Fruit fly (Drosophila melanogaster) whole organism, prepupa: ENCODE data around the gene Ythdc1.

ENCODE experiments used
- CG10631 ChIP-seq: fragments of 200-800 bp; sonication (Bioruptor generic); optimal IDR thresholded peaks from 2 replicates; lab custom pipeline; 2016; ENCODE audit warnings: missing biosample characterization, missing genetic modification characterization
- CG10669 ChIP-seq: fragments of 200-800 bp; sonication (Bioruptor generic); optimal IDR thresholded peaks from 3 replicates; lab custom pipeline; 2018; ENCODE audit warnings: missing biosample characterization, mild to moderate bottlenecking, missing genetic modification characterization, moderate library complexity
- CG11902 ChIP-seq: fragments of 200-800 bp; sonication (Bioruptor generic); optimal IDR thresholded peaks from 3 replicates; lab custom pipeline; 2016; ENCODE audit warnings: missing biosample characterization, missing genetic modification characterization
- CG1621 ChIP-seq: fragments of 200-800 bp; sonication (Bioruptor generic); optimal IDR thresholded peaks from 3 replicates; lab custom pipeline; 2018; ENCODE audit warnings: missing biosample characterization, mild to moderate bottlenecking, missing genetic modification characterization
- CG16779 ChIP-seq: fragments of 200-800 bp; sonication (Bioruptor generic); optimal IDR thresholded peaks from 3 replicates; lab custom pipeline; 2017; ENCODE audit warnings: missing biosample characterization, mild to moderate bottlenecking, missing genetic modification characterization
- CG3032 ChIP-seq: fragments of 200-800 bp; optimal IDR thresholded peaks from 2 replicates; lab custom pipeline; 2019; ENCODE audit warnings: missing biosample characterization, mild to moderate bottlenecking, missing genetic modification characterization, moderate library complexity
- CG31627 ChIP-seq: fragments of 200-800 bp; sonication (Bioruptor generic); optimal IDR thresholded peaks from 3 replicates; lab custom pipeline; 2016; ENCODE audit warnings: missing biosample characterization, missing genetic modification characterization
- CG32006 ChIP-seq: fragments of 200-800 bp; sonication (Bioruptor generic); optimal IDR thresholded peaks from 3 replicates; lab custom pipeline; 2017; ENCODE audit warnings: missing biosample characterization, mild to moderate bottlenecking, missing genetic modification characterization
- CG34406 ChIP-seq: fragments of 200-800 bp; sonication (Bioruptor generic); optimal IDR thresholded peaks from 3 replicates; lab custom pipeline; 2016; ENCODE audit warnings: missing biosample characterization, missing genetic modification characterization
- CG3919 ChIP-seq: fragments of 200-800 bp; sonication (Bioruptor generic); optimal IDR thresholded peaks from 3 replicates; lab custom pipeline; 2016; ENCODE audit warnings: missing biosample characterization, missing genetic modification characterization
- CG4318 ChIP-seq: fragments of 200-800 bp; sonication (Bioruptor generic); optimal IDR thresholded peaks from 3 replicates; lab custom pipeline; 2017; ENCODE audit warnings: missing biosample characterization, mild to moderate bottlenecking, missing genetic modification characterization
- CG6276 ChIP-seq: fragments of 200-800 bp; sonication (Bioruptor generic); optimal IDR thresholded peaks from 2 replicates; lab custom pipeline; 2017; ENCODE audit warnings: missing biosample characterization, mild to moderate bottlenecking, missing genetic modification characterization
- CG6792 ChIP-seq: fragments of 200-800 bp; sonication (Bioruptor generic); optimal IDR thresholded peaks from 3 replicates; lab custom pipeline; 2016; ENCODE audit warnings: missing biosample characterization, missing genetic modification characterization
- CG6808 ChIP-seq: fragments of 200-800 bp; sonication (Bioruptor generic); optimal IDR thresholded peaks from 3 replicates; lab custom pipeline; 2017; ENCODE audit warnings: missing biosample characterization, missing genetic modification characterization, mild to moderate bottlenecking, moderate library complexity, missing genetic modification reagents
- CG6854 ChIP-seq: fragments of 200-800 bp; sonication (Bioruptor generic); optimal IDR thresholded peaks from 2 replicates; lab custom pipeline; 2017; ENCODE audit warnings: missing biosample characterization, mild to moderate bottlenecking, missing genetic modification characterization
- CG8119 ChIP-seq: fragments of 200-800 bp; sonication (Bioruptor generic); IDR thresholded peaks from 3 replicates; pipeline ENCODE4 v1.3.6; 2022; ENCODE audit warnings: missing biosample characterization, missing genetic modification characterization
- CG9139 ChIP-seq: fragments of 200-800 bp; sonication (Bioruptor generic); optimal IDR thresholded peaks from 3 replicates; lab custom pipeline; 2017; ENCODE audit warnings: missing biosample characterization, mild to moderate bottlenecking, missing genetic modification characterization
- Eip75B ChIP-seq: fragments of 200-800 bp; sonication (Bioruptor generic); optimal IDR thresholded peaks from 3 replicates; lab custom pipeline; 2016; ENCODE audit warnings: missing biosample characterization, missing genetic modification characterization
- Eip78C ChIP-seq: fragments of 200-800 bp; sonication (Bioruptor generic); peaks from one replicate; lab custom pipeline; 2016; ENCODE audit warnings: missing biosample characterization, missing genetic modification characterization
- Ets21C ChIP-seq: fragments of 200-800 bp; sonication (Bioruptor generic); optimal IDR thresholded peaks from 3 replicates; lab custom pipeline; 2016; ENCODE audit warnings: missing biosample characterization, missing genetic modification characterization
- Ets96B ChIP-seq: fragments of 200-800 bp; optimal IDR thresholded peaks from 2 replicates; lab custom pipeline; 2019; ENCODE audit warnings: missing biosample characterization, mild to moderate bottlenecking, missing genetic modification characterization, moderate library complexity
- Hr38 ChIP-seq: sonication (Bioruptor generic); optimal IDR thresholded peaks from 2 replicates; lab custom pipeline; 2016; ENCODE audit warnings: missing biosample characterization, missing genetic modification characterization
- Hr39 ChIP-seq: fragments of 200-800 bp; sonication (Bioruptor generic); optimal IDR thresholded peaks from 2 replicates; lab custom pipeline; 2016; ENCODE audit warnings: missing biosample characterization, missing genetic modification characterization
- Hr4 ChIP-seq: fragments of 200-800 bp; sonication (Bioruptor generic); optimal IDR thresholded peaks from 3 replicates; lab custom pipeline; 2016; ENCODE audit warnings: missing biosample characterization, missing genetic modification characterization
- Met ChIP-seq: fragments of 200-800 bp; sonication (Bioruptor generic); optimal IDR thresholded peaks from 3 replicates; lab custom pipeline; 2016; ENCODE audit warnings: missing biosample characterization, missing genetic modification characterization
- OdsH ChIP-seq: fragments of 200-800 bp; sonication (Bioruptor generic); optimal IDR thresholded peaks from 3 replicates; lab custom pipeline; 2016; ENCODE audit warnings: missing biosample characterization, missing genetic modification characterization
- Smox ChIP-seq: fragments of 200-800 bp; sonication (Bioruptor generic); optimal IDR thresholded peaks from 3 replicates; lab custom pipeline; 2016; ENCODE audit warnings: missing biosample characterization, missing genetic modification characterization
- Sox102F ChIP-seq: fragments of 200-800 bp; sonication (Bioruptor generic); optimal IDR thresholded peaks from 2 replicates; lab custom pipeline; 2016; ENCODE audit warnings: missing biosample characterization, mild to moderate bottlenecking, missing genetic modification characterization
- Sox14 ChIP-seq: fragments of 200-800 bp; sonication (Bioruptor generic); optimal IDR thresholded peaks from 3 replicates; lab custom pipeline; 2016; ENCODE audit warnings: missing biosample characterization, missing genetic modification characterization
- Sox15 ChIP-seq: fragments of 200-800 bp; sonication (Bioruptor generic); optimal IDR thresholded peaks from 3 replicates; lab custom pipeline; 2016; ENCODE audit warnings: missing biosample characterization, missing genetic modification characterization
- achi ChIP-seq: fragments of 200-800 bp; sonication (Bioruptor generic); optimal IDR thresholded peaks from 3 replicates; lab custom pipeline; 2016; ENCODE audit warnings: missing biosample characterization, missing genetic modification characterization
- acj6 ChIP-seq: fragments of 200-800 bp; sonication (Bioruptor generic); optimal IDR thresholded peaks from 3 replicates; lab custom pipeline; 2016; ENCODE audit warnings: missing biosample characterization, missing genetic modification characterization
- dac ChIP-seq: fragments of 200-800 bp; sonication (Bioruptor generic); optimal IDR thresholded peaks from 2 replicates; lab custom pipeline; 2017; ENCODE audit warnings: missing biosample characterization, mild to moderate bottlenecking, missing genetic modification characterization
- dsx ChIP-seq: fragments of 200-800 bp; optimal IDR thresholded peaks from 3 replicates; lab custom pipeline; 2019; ENCODE audit warnings: missing biosample characterization, mild to moderate bottlenecking, missing genetic modification characterization, moderate library complexity; ENCODE audit not compliant: poor library complexity, severe bottlenecking
- eg ChIP-seq: fragments of 200-800 bp; sonication (Bioruptor generic); IDR thresholded peaks from 3 replicates; pipeline ENCODE4 v1.3.6; 2022; ENCODE audit warnings: missing biosample characterization, missing genetic modification characterization
- esn ChIP-seq: fragments of 200-800 bp; sonication (Bioruptor generic); optimal IDR thresholded peaks from 2 replicates; lab custom pipeline; 2016; ENCODE audit warnings: missing biosample characterization, mild to moderate bottlenecking, missing genetic modification characterization, moderate library complexity
- fd59A ChIP-seq: fragments of 200-800 bp; sonication (Bioruptor generic); optimal IDR thresholded peaks from 2 replicates; lab custom pipeline; 2017; ENCODE audit warnings: missing biosample characterization, mild to moderate bottlenecking, missing genetic modification characterization, missing genetic modification reagents
- fkh ChIP-seq: fragments of 200-800 bp; sonication (Bioruptor generic); optimal IDR thresholded peaks from 3 replicates; lab custom pipeline; 2017; ENCODE audit warnings: missing biosample characterization, mild to moderate bottlenecking, missing genetic modification characterization, moderate library complexity
- lz ChIP-seq: fragments of 200-800 bp; sonication (Bioruptor generic); optimal IDR thresholded peaks from 3 replicates; lab custom pipeline; 2016; ENCODE audit warnings: missing biosample characterization, missing genetic modification characterization
- net ChIP-seq: fragments of 200-800 bp; sonication (Bioruptor generic); optimal IDR thresholded peaks from 3 replicates; lab custom pipeline; 2016; ENCODE audit warnings: missing biosample characterization, missing genetic modification characterization
- pdm3 ChIP-seq: fragments of 200-800 bp; sonication (Bioruptor generic); optimal IDR thresholded peaks from 3 replicates; lab custom pipeline; 2016; ENCODE audit warnings: missing biosample characterization, missing genetic modification characterization
- salr ChIP-seq, 2 experiments: fragments of 200-800 bp; sonication (Bioruptor generic); optimal IDR thresholded peaks; 3 replicates each; lab custom pipeline; 2016 to 2018; ENCODE audit warnings: missing biosample characterization in 2 of 2, missing genetic modification characterization in 2 of 2, mild to moderate bottlenecking in 1 of 2
- spab ChIP-seq: fragments of 200-800 bp; sonication (Bioruptor generic); optimal IDR thresholded peaks from 2 replicates; lab custom pipeline; 2017; ENCODE audit warnings: missing biosample characterization, mild to moderate bottlenecking, missing genetic modification characterization, missing genetic modification reagents
- ss ChIP-seq, 2 experiments: fragments of 200-800 bp; sonication (Bioruptor generic); optimal IDR thresholded peaks; 2 replicates in 1 of 2; 3 replicates in 1 of 2; lab custom pipeline; 2017 to 2018; ENCODE audit warnings: mild to moderate bottlenecking in 2 of 2, missing biosample characterization in 2 of 2, missing genetic modification characterization in 2 of 2, moderate library complexity in 1 of 2
- svp ChIP-seq: fragments of 200-800 bp; sonication (Bioruptor generic); peaks from one replicate; lab custom pipeline; 2016; ENCODE audit warnings: missing biosample characterization, missing genetic modification characterization
- topi ChIP-seq: fragments of 200-800 bp; sonication (Bioruptor generic); optimal IDR thresholded peaks from 3 replicates; lab custom pipeline; 2016; ENCODE audit warnings: missing biosample characterization, missing genetic modification characterization
- vri ChIP-seq: fragments of 200-800 bp; sonication (Bioruptor generic); optimal IDR thresholded peaks from 3 replicates; lab custom pipeline; 2016; ENCODE audit warnings: missing biosample characterization, mild to moderate bottlenecking, missing genetic modification characterization

The Ythdc1 gene

dm6 chr3L:3385437-3385802 lies 11.4 kb upstream of the Ythdc1 start:
- TF ChIP-seq esn (GFP tag; lab: Kevin White, UChicago) (no peak), Eip78C (GFP tag; lab: Kevin White, UChicago) (peak; percentile 20), CG8119 (GFP tag; lab: Robert Waterston, UW) (no peak), Sox102F (GFP tag; lab: Kevin White, UChicago) (peak; percentile 29)

dm6 chr3L:3384596-3385436 lies 10.8 kb upstream of the Ythdc1 start:
- TF ChIP-seq net (peak; percentile 56), achi (GFP tag; lab: Kevin White, UChicago) (peak; percentile 68), CG6276 (GFP tag; lab: Kevin White, UChicago) (peak; percentile 68), dac (GFP tag; lab: Kevin White, UChicago) (no peak), salr (GFP tag; optimal IDR thresholded peaks at IDR 0.05; lab: Kevin White, UChicago) (peak; percentile 20 to 85), CG10669 (peak; percentile 40), Met (GFP tag; lab: Kevin White, UChicago) (peak; percentile 67), Hr38 (GFP tag; lab: Kevin White, UChicago) (no peak), CG3032 (peak; percentile 59), CG31627 (GFP tag; lab: Kevin White, UChicago) (peak; percentile 61), Hr4 (peak; percentile 73), Ets96B (tag; lab: Kevin White, UChicago) (peak; percentile 44), CG32006 (GFP tag; lab: Kevin White, UChicago) (peak; percentile 85), dsx (GFP tag; lab: Kevin White, UChicago) (peak; percentile 7), CG6808 (GFP tag; lab: Kevin White, UChicago) (peak; percentile 68), CG3919 (GFP tag; lab: Kevin White, UChicago) (peak; percentile 76), vri (GFP tag; lab: Kevin White, UChicago) (no peak), topi (GFP tag; lab: Kevin White, UChicago) (peak; percentile 75), esn (GFP tag; lab: Kevin White, UChicago) (peak; percentile 81), Hr39 (GFP tag; lab: Kevin White, UChicago) (peak; percentile 38), pdm3 (GFP tag; lab: Kevin White, UChicago) (peak; percentile 63), OdsH (GFP tag; lab: Kevin White, UChicago) (peak; percentile 77), CG11902 (GFP tag; lab: Kevin White, UChicago) (peak; percentile 50), Sox14 (GFP tag; lab: Kevin White, UChicago) (peak; percentile 55), Sox102F (GFP tag; lab: Kevin White, UChicago) (peak; percentile 33), CG9139 (GFP tag; lab: Kevin White, UChicago) (no peak), CG6792 (GFP tag; lab: Kevin White, UChicago) (peak; percentile 64), CG16779 (tag; lab: Kevin White, UChicago) (no peak), eg (0 out of 3 replicates have a peak, but pooled peaks have one; percentile 41), lz (GFP tag; lab: Kevin White, UChicago) (peak; percentile 68), acj6 (GFP tag; lab: Kevin White, UChicago) (peak; percentile 78), Smox (GFP tag; lab: Kevin White, UChicago) (peak; percentile 63), CG10631 (GFP tag; lab: Kevin White, UChicago) (peak; percentile 59), Sox15 (GFP tag; lab: Kevin White, UChicago) (peak; percentile 62), Ets21C (GFP tag; lab: Kevin White, UChicago) (peak; percentile 39), svp (peak; percentile 80), CG4318 (GFP tag; lab: Kevin White, UChicago) (peak; percentile 66), spab (peak; percentile 70), Eip75B (GFP tag; lab: Kevin White, UChicago) (peak; percentile 61), CG6854 (GFP tag; lab: Kevin White, UChicago) (no peak), Eip78C (GFP tag; lab: Kevin White, UChicago) (peak; percentile 93), CG1621 (no peak), CG8119 (GFP tag; lab: Robert Waterston, UW) (peak; percentile 62; the same call in 2 of the 3 replicates), ss (GFP tag; optimal IDR thresholded peaks at IDR 0.05; lab: Kevin White, UChicago) (peak in 1 of 2 experiments; percentile 67), CG34406 (peak; percentile 70), fkh (no peak), fd59A (peak; percentile 54)
